Worm (Caenorhabditis elegans) whole organism, midembryonic: ENCODE measurements around the gene srh-10.
A peak's percentile ranks its signal among the peaks of the same experiment; 100 is the strongest.
"Not testable (repeated sequence)": the region's sequence is repeated elsewhere in the genome, so short reads cannot be mapped to it uniquely, and the experiment has no call there.

Experiments used
- cog-1 ChIP-seq: sonication (generic microtip); optimal IDR thresholded peaks from 2 replicates; lab custom pipeline; 2016; ENCODE audit warnings: missing genetic modification characterization, missing compliant biosample characterization
- flt-1 ChIP-seq: fragments of 200-800 bp; sonication (Bioruptor generic); IDR thresholded peaks from 2 replicates; pipeline ENCODE4 v1.3.6; 2022; ENCODE audit warnings: missing genetic modification characterization, missing compliant biosample characterization

DNA sequence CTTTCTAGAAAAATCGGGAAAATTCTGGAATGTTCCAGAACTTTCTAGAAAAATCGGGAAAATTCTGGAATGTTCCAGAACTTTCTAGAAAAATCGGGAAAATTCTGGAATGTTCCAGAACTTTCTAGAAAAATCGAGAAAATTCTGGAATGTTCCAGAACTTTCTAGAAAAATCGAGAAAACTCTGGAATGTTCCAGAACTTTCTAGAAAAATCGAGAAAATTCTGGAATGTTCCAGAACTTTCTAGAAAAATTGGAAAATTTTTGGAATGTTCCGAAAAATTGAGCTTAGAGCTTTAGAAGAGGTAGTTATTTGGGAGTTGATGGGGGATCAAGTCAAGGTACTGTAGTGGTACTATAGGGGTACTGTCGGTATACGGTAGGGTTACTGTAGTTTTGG lies 22.0 kb upstream of the srh-10 start:
- peak; percentile 23; the same call in 1 of the 2 replicates for TF ChIP-seq flt-1
- not testable (repeated sequence) for TF ChIP-seq cog-1
